Worm (Caenorhabditis elegans) whole organism, early embryonic: Measurements from ENCODE around the gene mig-39.

Experiments used
- ama-1 ChIP-seq: fragments of 150-350 bp; optimal IDR thresholded peaks from 2 replicates; lab custom pipeline; 2014
- flt-1 ChIP-seq: fragments of 200-800 bp; sonication (Bioruptor generic); IDR thresholded peaks from 2 replicates; pipeline ENCODE4 v1.3.6; 2022; ENCODE audit warnings: missing genetic modification characterization, missing compliant biosample characterization
- pes-1 ChIP-seq: fragments of 200-800 bp; sonication (Bioruptor generic); IDR thresholded peaks from 2 replicates; pipeline ENCODE4 v1.3.6; 2022; ENCODE audit warnings: missing genetic modification reagents, missing genetic modification characterization, missing compliant biosample characterization
- tbx-11 ChIP-seq: fragments of 200-800 bp; sonication (Bioruptor generic); IDR thresholded peaks from 2 replicates; pipeline ENCODE4 v1.3.6; 2022; ENCODE audit warnings: missing genetic modification characterization, missing compliant biosample characterization
- tbx-37 ChIP-seq: fragments of 200-800 bp; sonication (Bioruptor generic); conservative IDR thresholded peaks from 2 replicates; pipeline ENCODE4 v1.3.6; 2022; ENCODE audit warnings: missing genetic modification reagents, missing genetic modification characterization, missing compliant biosample characterization

DNA sequence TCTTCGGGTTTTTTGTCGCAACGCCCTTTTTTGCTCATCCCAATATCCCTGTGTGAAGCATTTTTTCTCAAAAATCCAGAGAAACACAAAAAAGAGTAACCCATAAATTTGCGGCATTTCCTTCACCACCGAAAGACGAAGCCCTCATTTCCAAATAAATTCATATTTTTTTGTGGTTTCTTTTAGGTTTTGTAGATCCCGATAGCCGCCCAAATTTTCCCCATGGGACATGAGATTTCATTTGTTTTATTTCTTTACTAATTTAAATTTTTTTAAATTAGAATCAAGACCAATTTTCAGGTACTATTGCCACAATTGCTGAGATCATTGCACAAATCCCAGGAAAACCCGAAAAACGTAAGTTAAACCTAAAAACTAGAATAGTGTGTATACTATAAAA, at the start of gene mig-39:
- TF ChIP-seq ama-1 (lab: Kevin White, UChicago) (no peak), flt-1 (GFP tag; lab: Robert Waterston, UW) (no peak), pes-1 (no peak), tbx-11 (GFP tag; lab: Robert Waterston, UW) (no peak), tbx-37 (GFP tag; lab: Robert Waterston, UW) (no peak)
